Fruit fly (Drosophila melanogaster) whole organism, embryonic: ENCODE results near the gene pkaap.

Experiments used
- CG10979 ChIP-seq: fragments of 200-800 bp; sonication (Bioruptor generic); optimal IDR thresholded peaks from 2 replicates; lab custom pipeline; 2018; ENCODE audit warnings: missing biosample characterization, mild to moderate bottlenecking, missing genetic modification characterization, moderate library complexity
- CG11093 ChIP-seq: fragments of 200-800 bp; sonication (Bioruptor generic); IDR thresholded peaks from 3 replicates; pipeline ENCODE4 v1.3.6; 2022; ENCODE audit warnings: missing biosample characterization, missing genetic modification characterization
- CG11504 ChIP-seq: fragments of 200-800 bp; sonication (Bioruptor generic); optimal IDR thresholded peaks from 3 replicates; lab custom pipeline; 2019; ENCODE audit warnings: missing biosample characterization, mild to moderate bottlenecking, missing genetic modification characterization, moderate library complexity
- CG11695 ChIP-seq: fragments of 200-800 bp; sonication (Bioruptor generic); IDR thresholded peaks from 3 replicates; pipeline ENCODE4 v1.3.6; 2022; ENCODE audit warnings: missing biosample characterization, missing genetic modification characterization
- CG12236 ChIP-seq: fragments of 200-800 bp; sonication (Bioruptor generic); optimal IDR thresholded peaks from 2 replicates; lab custom pipeline; 2016; ENCODE audit warnings: missing biosample characterization, missing genetic modification characterization
- CG14667 ChIP-seq: fragments of 200-800 bp; sonication (Bioruptor generic); IDR thresholded peaks from 2 replicates; pipeline ENCODE4 v1.3.6; 2022; ENCODE audit warnings: missing biosample characterization, missing genetic modification characterization
- CG14860 ChIP-seq: fragments of 200-800 bp; sonication (Bioruptor generic); IDR thresholded peaks from 3 replicates; pipeline ENCODE4 v1.3.6; 2022; ENCODE audit warnings: missing biosample characterization, missing genetic modification characterization; ENCODE audit not compliant: partially characterized antibody
- CG1647 ChIP-seq: fragments of 200-800 bp; sonication (Bioruptor generic); optimal IDR thresholded peaks from 3 replicates; lab custom pipeline; 2016; ENCODE audit warnings: missing biosample characterization, missing genetic modification characterization
- CG17912 ChIP-seq: fragments of 200-800 bp; sonication (Bioruptor generic); optimal IDR thresholded peaks from 2 replicates; lab custom pipeline; 2018; ENCODE audit warnings: missing biosample characterization, mild to moderate bottlenecking, missing genetic modification characterization
- CG18764 ChIP-seq: fragments of 200-800 bp; sonication (Bioruptor generic); optimal IDR thresholded peaks from 3 replicates; lab custom pipeline; 2016; ENCODE audit warnings: missing biosample characterization, missing genetic modification characterization
- CG3163 ChIP-seq: fragments of 200-800 bp; sonication (Bioruptor generic); optimal IDR thresholded peaks from 3 replicates; lab custom pipeline; 2016; ENCODE audit warnings: missing biosample characterization, missing genetic modification characterization
- CG4730 ChIP-seq: fragments of 200-800 bp; sonication (Bioruptor generic); IDR thresholded peaks from 2 replicates; pipeline ENCODE4 v1.3.6; 2022; ENCODE audit warnings: missing biosample characterization, missing genetic modification characterization
- CG4820 ChIP-seq: fragments of 200-800 bp; sonication (Bioruptor generic); optimal IDR thresholded peaks from 3 replicates; lab custom pipeline; 2016; ENCODE audit warnings: missing biosample characterization, missing genetic modification characterization
- CG6272 ChIP-seq: fragments of 200-800 bp; sonication (Bioruptor generic); IDR thresholded peaks from 2 replicates; pipeline ENCODE4 v1.3.6; 2022; ENCODE audit warnings: missing biosample characterization, missing genetic modification characterization
- CG6854 ChIP-seq: fragments of 200-800 bp; sonication (Bioruptor generic); optimal IDR thresholded peaks from 3 replicates; lab custom pipeline; 2017; ENCODE audit warnings: missing biosample characterization, mild to moderate bottlenecking, missing genetic modification characterization
- CG9215 ChIP-seq: fragments of 200-800 bp; sonication (Bioruptor generic); IDR thresholded peaks from 2 replicates; pipeline ENCODE4 v1.3.6; 2022; ENCODE audit warnings: missing biosample characterization, missing genetic modification characterization
- CHES-1-like ChIP-seq: fragments of 200-800 bp; sonication (Bioruptor generic); optimal IDR thresholded peaks from 2 replicates; lab custom pipeline; 2016; ENCODE audit warnings: missing biosample characterization, missing genetic modification characterization
- CTCF ChIP-seq: fragments of 200-800 bp; sonication (Bioruptor generic); optimal IDR thresholded peaks from 2 replicates; lab custom pipeline; 2017; ENCODE audit warnings: missing biosample characterization, mild to moderate bottlenecking, missing genetic modification characterization, moderate library complexity
- CrebB ChIP-seq: fragments of 200-800 bp; sonication (Bioruptor generic); optimal IDR thresholded peaks from 3 replicates; lab custom pipeline; 2018; ENCODE audit warnings: missing biosample characterization, mild to moderate bottlenecking, missing genetic modification characterization
- Dbx ChIP-seq: fragments of 200-800 bp; sonication (Bioruptor generic); IDR thresholded peaks from 3 replicates; pipeline ENCODE4 v1.3.6; 2022; ENCODE audit warnings: missing biosample characterization, missing genetic modification characterization
- Drgx ChIP-seq: fragments of 200-800 bp; sonication (Bioruptor generic); IDR thresholded peaks from 2 replicates; pipeline ENCODE4 v1.3.6; 2022; ENCODE audit warnings: missing biosample characterization, missing genetic modification characterization
- Hand ChIP-seq: fragments of 200-800 bp; sonication (Bioruptor generic); optimal IDR thresholded peaks from 2 replicates; lab custom pipeline; 2017; ENCODE audit warnings: mild to moderate bottlenecking, missing biosample characterization, missing genetic modification reagents, missing genetic modification characterization
- Hr51 ChIP-seq, 2 experiments: fragments of 200-800 bp; sonication (Bioruptor generic); optimal IDR thresholded peaks; 2 replicates in 1 of 2; 3 replicates in 1 of 2; lab custom pipeline; 2016 to 2018; ENCODE audit warnings: missing biosample characterization in 2 of 2, missing genetic modification characterization in 2 of 2, mild to moderate bottlenecking in 1 of 2, moderate library complexity in 1 of 2
- Jarid2 ChIP-seq: fragments of 200-800 bp; sonication (Bioruptor generic); optimal IDR thresholded peaks from 3 replicates; lab custom pipeline; 2017; ENCODE audit warnings: mild to moderate bottlenecking, missing biosample characterization, missing genetic modification reagents, missing genetic modification characterization
- Lhr ChIP-seq: fragments of 200-800 bp; sonication (Bioruptor generic); optimal IDR thresholded peaks from 3 replicates; lab custom pipeline; 2017; ENCODE audit warnings: mild to moderate bottlenecking, missing biosample characterization, missing genetic modification reagents, missing genetic modification characterization
- PHDP ChIP-seq: fragments of 200-800 bp; sonication (Bioruptor generic); optimal IDR thresholded peaks from 3 replicates; lab custom pipeline; 2018; ENCODE audit warnings: missing biosample characterization, mild to moderate bottlenecking, missing genetic modification characterization, moderate library complexity
- Ptx1 ChIP-seq: fragments of 200-800 bp; sonication (Bioruptor generic); IDR thresholded peaks from 2 replicates; pipeline ENCODE4 v1.3.6; 2022; ENCODE audit warnings: missing biosample characterization, missing genetic modification characterization
- Scr ChIP-seq: fragments of 200-800 bp; sonication (Bioruptor generic); IDR thresholded peaks from 2 replicates; pipeline ENCODE4 v1.3.6; 2022; ENCODE audit warnings: missing biosample characterization, missing genetic modification characterization; ENCODE audit not compliant: partially characterized antibody
- Sox100B ChIP-seq: fragments of 200-800 bp; sonication (Bioruptor generic); optimal IDR thresholded peaks from 3 replicates; lab custom pipeline; 2018; ENCODE audit warnings: missing biosample characterization, mild to moderate bottlenecking, missing genetic modification characterization
- Taf1 ChIP-seq: fragments of 200-800 bp; sonication (Bioruptor generic); IDR thresholded peaks from 2 replicates; pipeline ENCODE4 v1.3.6; 2022; ENCODE audit warnings: missing biosample characterization, missing genetic modification characterization
- ato ChIP-seq: fragments of 200-800 bp; sonication (Bioruptor generic); IDR thresholded peaks from 2 replicates; pipeline ENCODE4 v1.3.6; 2022; ENCODE audit warnings: missing biosample characterization, missing genetic modification characterization; ENCODE audit not compliant: partially characterized antibody
- cas ChIP-seq: fragments of 200-800 bp; sonication (Bioruptor generic); IDR thresholded peaks from 2 replicates; pipeline ENCODE4 v1.3.6; 2022; ENCODE audit warnings: missing biosample characterization, missing genetic modification characterization
- cato ChIP-seq: fragments of 200-800 bp; sonication (Bioruptor generic); optimal IDR thresholded peaks from 2 replicates; lab custom pipeline; 2016; ENCODE audit warnings: missing biosample characterization, missing genetic modification characterization, borderline replicate concordance
- cwo ChIP-seq: fragments of 200-800 bp; sonication (Bioruptor generic); optimal IDR thresholded peaks from 3 replicates; lab custom pipeline; 2017; ENCODE audit warnings: missing biosample characterization, missing genetic modification characterization, mild to moderate bottlenecking, moderate library complexity, missing genetic modification reagents
- dan ChIP-seq: fragments of 200-800 bp; sonication (Bioruptor generic); IDR thresholded peaks from 2 replicates; pipeline ENCODE4 v1.3.6; 2022; ENCODE audit warnings: missing biosample characterization, missing genetic modification characterization
- dpn ChIP-seq, 2 experiments: fragments of 200-800 bp; sonication (Bioruptor generic); optimal IDR thresholded peaks; 3 replicates each; lab custom pipeline; 2016; ENCODE audit warnings: missing biosample characterization in 2 of 2, missing genetic modification characterization in 2 of 2
- grau ChIP-seq: fragments of 200-800 bp; optimal IDR thresholded peaks from 3 replicates; lab custom pipeline; 2019; ENCODE audit warnings: missing biosample characterization, mild to moderate bottlenecking, missing genetic modification characterization, moderate library complexity
- ken ChIP-seq: fragments of 200-800 bp; sonication (Bioruptor generic); IDR thresholded peaks from 3 replicates; pipeline ENCODE4 v1.3.6; 2022; ENCODE audit warnings: missing biosample characterization, missing genetic modification characterization
- lab ChIP-seq: fragments of 200-800 bp; sonication (Bioruptor generic); optimal IDR thresholded peaks from 3 replicates; lab custom pipeline; 2017; ENCODE audit warnings: missing biosample characterization, missing genetic modification characterization, mild to moderate bottlenecking, moderate library complexity, missing genetic modification reagents
- mam ChIP-seq: fragments of 200-800 bp; sonication (Bioruptor generic); optimal IDR thresholded peaks from 3 replicates; lab custom pipeline; 2016; ENCODE audit warnings: missing biosample characterization, missing genetic modification characterization
- nom ChIP-seq: fragments of 200-800 bp; sonication (Bioruptor generic); optimal IDR thresholded peaks from 2 replicates; lab custom pipeline; 2017; ENCODE audit warnings: missing biosample characterization, missing genetic modification characterization, mild to moderate bottlenecking, moderate library complexity, missing genetic modification reagents
- pfk ChIP-seq: fragments of 200-800 bp; sonication (Bioruptor generic); optimal IDR thresholded peaks from 2 replicates; lab custom pipeline; 2018; ENCODE audit warnings: missing biosample characterization, mild to moderate bottlenecking, missing genetic modification characterization, moderate library complexity
- prd ChIP-seq, 3 experiments: fragments of >200 bp in 2 of 3; fragments of 200-800 bp in 1 of 3; sonication (Bioruptor generic) in 1 of 3; optimal IDR thresholded peaks in 2 of 3; IDR thresholded peaks in 1 of 3; 2 replicates in 2 of 3; 3 replicates in 1 of 3; pipeline versions ENCODE4 v1.3.6 to Lab custom; 2017 to 2022; ENCODE audit warnings: missing biosample characterization in 1 of 3, missing genetic modification characterization in 1 of 3
- row ChIP-seq: fragments of 200-800 bp; sonication (Bioruptor generic); IDR thresholded peaks from 3 replicates; pipeline ENCODE4 v1.3.6; 2022; ENCODE audit warnings: missing biosample characterization, missing genetic modification characterization
- sim ChIP-seq: fragments of 200-800 bp; sonication (Bioruptor generic); IDR thresholded peaks from 2 replicates; pipeline ENCODE4 v1.3.6; 2022; ENCODE audit warnings: missing biosample characterization, missing genetic modification characterization
- sqz ChIP-seq: fragments of 200-800 bp; sonication (Bioruptor generic); optimal IDR thresholded peaks from 3 replicates; lab custom pipeline; 2018; ENCODE audit warnings: missing biosample characterization, mild to moderate bottlenecking, missing genetic modification characterization
- unpg ChIP-seq: fragments of 200-800 bp; sonication (Bioruptor generic); optimal IDR thresholded peaks from 3 replicates; lab custom pipeline; 2018; ENCODE audit warnings: missing biosample characterization, mild to moderate bottlenecking, missing genetic modification characterization, moderate library complexity
- z ChIP-seq: fragments of 200-800 bp; sonication (Bioruptor generic); IDR thresholded peaks from 3 replicates; pipeline ENCODE4 v1.3.6; 2022; ENCODE audit warnings: missing biosample characterization, missing genetic modification characterization

pkaap gene

dm6 chr2L:16257227-16258071 is 30.6 kb upstream of the pkaap start, which contains the start of the genes PRL-1 and EndoGI (continued):
- TF ChIP-seq Dbx (GFP tag; lab: Robert Waterston, UW) (peak; percentile 71; the same call in 1 of the 3 replicates), sim (GFP tag; lab: Robert Waterston, UW) (0 out of 2 replicates have a peak, but pooled peaks have one; percentile 62), dan (GFP tag; lab: Robert Waterston, UW) (no peak), Taf1 (GFP tag; lab: Robert Waterston, UW) (peak; percentile 64; the same call in 1 of the 2 replicates), Jarid2 (GFP tag; lab: Kevin White, UChicago) (peak; percentile 11), grau (tag; lab: Kevin White, UChicago) (peak; percentile 87), Scr (GFP tag; lab: Robert Waterston, UW) (peak; percentile 99), mam (GFP tag; lab: Kevin White, UChicago) (peak; percentile 16), sqz (peak; percentile 59), CG6272 (GFP tag; lab: Robert Waterston, UW) (no peak), Sox100B (peak; percentile 81), Ptx1 (GFP tag; lab: Robert Waterston, UW) (peak; percentile 77), CG11504 (peak; percentile 82), CG10979 (tag; lab: Kevin White, UChicago) (peak; percentile 72), lab (GFP tag; lab: Kevin White, UChicago) (no peak), Hand (GFP tag; lab: Kevin White, UChicago) (peak; percentile 29), CG18764 (GFP tag; lab: Kevin White, UChicago) (peak; percentile 40), CG14860 (GFP tag; lab: Robert Waterston, UW) (peak; percentile 100), CG4820 (peak; percentile 36), CG3163 (GFP tag; lab: Kevin White, UChicago) (peak; percentile 31), z (GFP tag; lab: Robert Waterston, UW) (no peak), cas (GFP tag; lab: Robert Waterston, UW) (0 out of 2 replicates have a peak, but pooled peaks have one; percentile 44), PHDP (peak; percentile 94), Hr51 (GFP tag; optimal IDR thresholded peaks at IDR 0.05; lab: Kevin White, UChicago) (peak; percentile 12 to 90), nom (GFP tag; lab: Kevin White, UChicago) (peak; percentile 66), CHES-1-like (GFP tag; lab: Kevin White, UChicago) (no peak), CrebB (tag; lab: Kevin White, UChicago) (peak; percentile 73), CG11093 (GFP tag; lab: Robert Waterston, UW) (no peak), CG6854 (GFP tag; lab: Kevin White, UChicago) (peak; percentile 68), CG9215 (no peak), cwo (GFP tag; lab: Kevin White, UChicago) (peak; percentile 70), CG1647 (GFP tag; lab: Kevin White, UChicago) (peak; percentile 46), row (GFP tag; lab: Robert Waterston, UW) (peak; percentile 93), ato (GFP tag; lab: Robert Waterston, UW) (peak; percentile 100), unpg (GFP tag; lab: Kevin White, UChicago) (peak; percentile 90), cato (GFP tag; lab: Kevin White, UChicago) (peak; percentile 17), CTCF (GFP tag; lab: Kevin White, UChicago) (no peak), CG4730 (peak; percentile 56; the same call in 1 of the 2 replicates), pfk (GFP tag; lab: Kevin White, UChicago) (no peak), CG12236 (no peak), Lhr (GFP tag; lab: Kevin White, UChicago) (peak; percentile 4), CG11695 (GFP tag; lab: Robert Waterston, UW) (peak; percentile 90), CG17912 (GFP tag; lab: Kevin White, UChicago) (no peak), prd (optimal IDR thresholded peaks at IDR 0.05; lab: Kevin White, UChicago) (no peak), prd (GFP tag; IDR thresholded peaks at IDR 0.05; lab: Robert Waterston, UW) (peak; percentile 65; the same call in 1 of the 3 replicates), CG14667 (GFP tag; lab: Robert Waterston, UW) (no peak), Drgx (GFP tag; lab: Robert Waterston, UW) (peak; percentile 86), dpn (GFP tag; optimal IDR thresholded peaks at IDR 0.05; lab: Kevin White, UChicago) (peak; percentile 1 to 73), ken (no peak)
